Worm (Caenorhabditis elegans) whole organism, L4 larva: Measurements from ENCODE around the gene F21A3.11.

Experiments used
- F10B5.3 ChIP-seq: sonication (generic microtip); optimal IDR thresholded peaks from 2 replicates; lab custom pipeline; 2016; ENCODE audit warnings: mild to moderate bottlenecking, missing genetic modification characterization, missing compliant biosample characterization
- F44E2.7 ChIP-seq: fragments of 200-800 bp; sonication (Bioruptor generic); IDR thresholded peaks from 2 replicates; pipeline ENCODE4 v2.1.2; 2022; ENCODE audit warnings: missing genetic modification characterization, missing compliant biosample characterization
- R02D3.7 ChIP-seq: fragments of 150-350 bp; sonication (generic microtip); optimal IDR thresholded peaks from 3 replicates; lab custom pipeline; 2014; ENCODE audit warnings: missing biosample characterization, missing genetic modification characterization
- T20F7.1 ChIP-seq: fragments of 200-800 bp; sonication (Bioruptor generic); optimal IDR thresholded peaks from 2 replicates; lab custom pipeline; 2018; ENCODE audit warnings: mild to moderate bottlenecking, missing genetic modification characterization, missing compliant biosample characterization
- Y105C5A.15 ChIP-seq: fragments of 200-800 bp; sonication (Bioruptor generic); IDR thresholded peaks from 2 replicates; pipeline ENCODE4 v1.3.6; 2022; ENCODE audit warnings: missing genetic modification characterization, missing compliant biosample characterization
- Y48G9A.11 ChIP-seq: fragments of 200-800 bp; sonication (Bioruptor generic); IDR thresholded peaks from 2 replicates; pipeline ENCODE4 v1.3.6; 2022; ENCODE audit warnings: missing genetic modification reagents, missing genetic modification characterization, missing compliant biosample characterization
- Y75B8A.6 ChIP-seq: fragments of 200-800 bp; sonication (Bioruptor generic); IDR thresholded peaks from 2 replicates; pipeline ENCODE4 v1.3.6; 2022; ENCODE audit warnings: missing genetic modification reagents, missing genetic modification characterization, missing compliant biosample characterization
- aha-1 ChIP-seq: fragments of 150-350 bp; peaks from one replicate; lab custom pipeline; 2014; ENCODE audit warnings: missing biosample characterization, missing genetic modification characterization
- aly-2 ChIP-seq: sonication (generic microtip); optimal IDR thresholded peaks from 2 replicates; lab custom pipeline; 2018; ENCODE audit warnings: missing biosample characterization, missing genetic modification characterization
- ama-1 ChIP-seq: fragments of 150-350 bp; optimal IDR thresholded peaks from 2 replicates; lab custom pipeline; 2014; ENCODE audit warnings: inconsistent platforms, mixed read lengths
- dmd-6 ChIP-seq: fragments of 200-800 bp; sonication (Bioruptor generic); IDR thresholded peaks from 2 replicates; pipeline ENCODE4 v1.3.6; 2022; ENCODE audit warnings: missing genetic modification reagents, missing genetic modification characterization, missing compliant biosample characterization
- dmd-9 ChIP-seq: fragments of 200-800 bp; sonication (Bioruptor generic); IDR thresholded peaks from 2 replicates; pipeline ENCODE4 v1.3.6; 2022; ENCODE audit warnings: missing genetic modification reagents, missing genetic modification characterization, missing compliant biosample characterization
- dpl-1 ChIP-seq: fragments of 150-350 bp; optimal IDR thresholded peaks from 2 replicates; lab custom pipeline; 2014; ENCODE audit warnings: missing biosample characterization, missing genetic modification reagents, missing genetic modification characterization
- dve-1 ChIP-seq: sonication (generic microtip); optimal IDR thresholded peaks from 2 replicates; lab custom pipeline; 2017; ENCODE audit warnings: antibody characterized with exemption, mild to moderate bottlenecking, missing genetic modification characterization, missing compliant biosample characterization; ENCODE audit not compliant: insufficient read depth
- fkh-10 ChIP-seq: fragments of 150-350 bp; optimal IDR thresholded peaks from 2 replicates; lab custom pipeline; 2014; ENCODE audit warnings: missing biosample characterization, missing genetic modification reagents, missing genetic modification characterization
- hlh-30 ChIP-seq: sonication (generic microtip); optimal IDR thresholded peaks from 2 replicates; lab custom pipeline; 2017; ENCODE audit warnings: antibody characterized with exemption, mild to moderate bottlenecking, missing genetic modification characterization, missing compliant biosample characterization; ENCODE audit not compliant: insufficient read depth
- hmg-1.1 ChIP-seq: fragments of 200-800 bp; sonication (Bioruptor generic); IDR thresholded peaks from 2 replicates; pipeline ENCODE4 v1.3.6; 2022; ENCODE audit warnings: missing genetic modification reagents, missing genetic modification characterization, missing compliant biosample characterization
- lim-7 ChIP-seq: fragments of 200-800 bp; sonication (Bioruptor generic); IDR thresholded peaks from 2 replicates; pipeline ENCODE4 v1.3.6; 2022; ENCODE audit warnings: missing genetic modification characterization, missing compliant biosample characterization
- lin-13 ChIP-seq: fragments of 150-350 bp; optimal IDR thresholded peaks from 2 replicates; lab custom pipeline; 2014; ENCODE audit warnings: missing biosample characterization, missing genetic modification reagents, missing genetic modification characterization
- lin-38 ChIP-seq: fragments of 200-800 bp; sonication (Bioruptor generic); IDR thresholded peaks from 2 replicates; pipeline ENCODE4 v1.3.6; 2022; ENCODE audit warnings: missing genetic modification reagents, missing genetic modification characterization, missing compliant biosample characterization
- lir-3 ChIP-seq: sonication (generic microtip); optimal IDR thresholded peaks from 2 replicates; lab custom pipeline; 2016; ENCODE audit warnings: mild to moderate bottlenecking, missing genetic modification characterization, missing compliant biosample characterization
- lsy-2 ChIP-seq, 2 experiments: fragments of 150-350 bp in 1 of 2; sonication (generic microtip) in 1 of 2; optimal IDR thresholded peaks; 2 replicates each; lab custom pipeline; 2014 to 2017; ENCODE audit warnings: missing biosample characterization in 2 of 2, missing genetic modification characterization in 2 of 2
- madf-5 ChIP-seq, 2 experiments: fragments of 200-800 bp; sonication (Bioruptor generic); IDR thresholded peaks; 2 replicates each; pipeline ENCODE4 v1.3.6; 2022; ENCODE audit warnings: missing compliant biosample characterization in 2 of 2, missing genetic modification characterization in 2 of 2
- mdl-1 ChIP-seq, 2 experiments: fragments of 150-350 bp in 1 of 2; sonication (generic microtip) in 1 of 2; optimal IDR thresholded peaks; 2 replicates each; lab custom pipeline; 2014 to 2017; ENCODE audit warnings: missing biosample characterization in 2 of 2, missing genetic modification characterization in 2 of 2
- mdt-29 ChIP-seq: fragments of 200-800 bp; sonication (Bioruptor generic); IDR thresholded peaks from 2 replicates; pipeline ENCODE4 v1.3.6; 2022; ENCODE audit warnings: missing genetic modification reagents, missing genetic modification characterization, missing compliant biosample characterization
- mep-1 ChIP-seq: fragments of 150-350 bp; sonication (generic microtip); optimal IDR thresholded peaks from 3 replicates; lab custom pipeline; 2014; ENCODE audit warnings: missing biosample characterization, missing genetic modification characterization
- mes-2 ChIP-seq: sonication (generic microtip); optimal IDR thresholded peaks from 2 replicates; lab custom pipeline; 2016; ENCODE audit warnings: missing genotype, mild to moderate bottlenecking, missing genetic modification characterization, missing compliant biosample characterization; ENCODE audit not compliant: poor library complexity, severe bottlenecking
- nhr-10 ChIP-seq: fragments of 150-350 bp; optimal IDR thresholded peaks from 2 replicates; lab custom pipeline; 2014; ENCODE audit warnings: missing biosample characterization, missing genetic modification characterization
- nhr-102 ChIP-seq: sonication (generic microtip); optimal IDR thresholded peaks from 2 replicates; lab custom pipeline; 2016; ENCODE audit warnings: mild to moderate bottlenecking, missing genetic modification characterization, moderate library complexity, missing compliant biosample characterization
- nhr-28 ChIP-seq: fragments of 150-350 bp; optimal IDR thresholded peaks from 2 replicates; lab custom pipeline; 2014; ENCODE audit warnings: missing biosample characterization, missing genetic modification characterization
- nhr-6 ChIP-seq: fragments of 150-350 bp; optimal IDR thresholded peaks from 2 replicates; lab custom pipeline; 2014; ENCODE audit warnings: missing biosample characterization, missing genetic modification characterization
- nhr-76 ChIP-seq: fragments of 150-350 bp; optimal IDR thresholded peaks from 2 replicates; lab custom pipeline; 2014; ENCODE audit warnings: missing biosample characterization, missing genetic modification characterization
- nhr-77 ChIP-seq: fragments of 150-350 bp; optimal IDR thresholded peaks from 2 replicates; lab custom pipeline; 2014; ENCODE audit warnings: missing biosample characterization, missing genetic modification characterization
- pqm-1 ChIP-seq: sonication (generic microtip); optimal IDR thresholded peaks from 2 replicates; lab custom pipeline; 2017; ENCODE audit warnings: missing biosample characterization, missing genetic modification characterization
- snpc-4 ChIP-seq: fragments of 150-350 bp; optimal IDR thresholded peaks from 2 replicates; lab custom pipeline; 2014; ENCODE audit warnings: missing biosample characterization, missing genetic modification characterization
- spr-1 ChIP-seq: sonication (generic microtip); optimal IDR thresholded peaks from 2 replicates; lab custom pipeline; 2016; ENCODE audit warnings: mild to moderate bottlenecking, missing genetic modification characterization, missing compliant biosample characterization
- spr-3 ChIP-seq: fragments of 200-800 bp; sonication (Bioruptor generic); optimal IDR thresholded peaks from 2 replicates; lab custom pipeline; 2018; ENCODE audit warnings: mild to moderate bottlenecking, missing genetic modification characterization, missing compliant biosample characterization
- unc-130 ChIP-seq: sonication (generic microtip); optimal IDR thresholded peaks from 2 replicates; lab custom pipeline; 2016; ENCODE audit warnings: missing genetic modification reagents, missing genetic modification characterization, missing compliant biosample characterization
- unc-62 ChIP-seq, 3 experiments: fragments of 150-350 bp in 1 of 3; sonication (generic microtip); optimal IDR thresholded peaks in 2 of 3; peaks in 1 of 3; 1 replicate in 1 of 3; 2 replicates in 2 of 3; lab custom pipeline; 2014 to 2017; ENCODE audit warnings: missing biosample characterization in 3 of 3, missing genetic modification characterization in 3 of 3, missing genetic modification reagents in 3 of 3, missing genotype in 1 of 3

The F21A3.11 gene

ce11 chrV:15578386-15578785 lies 45.4 kb upstream of the F21A3.11 start, which contains the start of gene F28F8.9 (continued):
- TF ChIP-seq lin-38 (peak; percentile 11; the same call in 1 of the 2 replicates), mdl-1 (tag; optimal IDR thresholded peaks at IDR 0.05; lab: Kevin White, UChicago) (no peak), unc-62 (GFP tag; optimal IDR thresholded peaks at IDR 0.05 in 1 of 2; lab: Kevin White, UChicago) (peak in 1 of 2 experiments; percentile 77), unc-62 (tag; optimal IDR thresholded peaks at IDR 0.05; lab: Kevin White, UChicago) (no peak), dmd-9 (no peak), aly-2 (no peak), hmg-1.1 (no peak), aha-1 (tag; lab: Kevin White, UChicago) (no peak), spr-3 (GFP tag; lab: Kevin White, UChicago) (no peak), F10B5.3 (no peak), lim-7 (GFP tag; lab: Robert Waterston, UW) (no peak), F44E2.7 (GFP tag; lab: Robert Waterston, UW) (no peak), snpc-4 (tag; lab: Kevin White, UChicago) (no peak), hlh-30 (peak; percentile 30), nhr-77 (tag; lab: Kevin White, UChicago) (no peak), madf-5 (GFP tag; IDR thresholded peaks at IDR 0.05; lab: Robert Waterston, UW) (no peak), nhr-76 (tag; lab: Kevin White, UChicago) (no peak)
- TF ChIP-seq, all 104 proteins: peak for 9

- TF ChIP-seq hlh-30 (peak; percentile 4), pqm-1 (tag; lab: Kevin White, UChicago) (no peak), Y75B8A.6 (GFP tag; lab: Robert Waterston, UW) (no peak), Y48G9A.11 (GFP tag; lab: Robert Waterston, UW) (peak; percentile 37; the same call in 1 of the 2 replicates), nhr-6 (tag; lab: Kevin White, UChicago) (no peak), mdt-29 (GFP tag; lab: Robert Waterston, UW) (no peak)
These were observed 44.4 kb upstream of the F21A3.11 start, which contains the start of gene atx-3 for ce11 chrV:15577395-15577896. TSS of gene atx-3 (minus strand) at chrV:15577445.

- TF ChIP-seq Y105C5A.15 = no peak
- 0 out of 2 replicates have a peak, but pooled peaks have one; percentile 33 for TF ChIP-seq lin-38
These were observed 42.3 kb upstream of the F21A3.11 start, which contains the start of gene mdt-28 for ce11 chrV:15575305-15575704. TSS of gene mdt-28 (minus strand) at chrV:15575405.

ce11 chrV:15572613-15573012 lies 39.6 kb upstream of the F21A3.11 start, which contains the start of gene fbxa-94:
TSS of gene fbxa-94 (plus strand) at chrV:15572913.
- TF ChIP-seq lin-13 (GFP tag; lab: Kevin White, UChicago) = no peak
- TF ChIP-seq nhr-102 (tag; lab: Kevin White, UChicago) = no peak
- no peak for TF ChIP-seq unc-130 (GFP tag; lab: Kevin White, UChicago)
- no peak for TF ChIP-seq nhr-6 (tag; lab: Kevin White, UChicago)
- TF ChIP-seq ama-1 (lab: Kevin White, UChicago) = no peak
- no peak for TF ChIP-seq lsy-2 (tag; optimal IDR thresholded peaks at IDR 0.05; lab: Kevin White, UChicago)

DNA sequence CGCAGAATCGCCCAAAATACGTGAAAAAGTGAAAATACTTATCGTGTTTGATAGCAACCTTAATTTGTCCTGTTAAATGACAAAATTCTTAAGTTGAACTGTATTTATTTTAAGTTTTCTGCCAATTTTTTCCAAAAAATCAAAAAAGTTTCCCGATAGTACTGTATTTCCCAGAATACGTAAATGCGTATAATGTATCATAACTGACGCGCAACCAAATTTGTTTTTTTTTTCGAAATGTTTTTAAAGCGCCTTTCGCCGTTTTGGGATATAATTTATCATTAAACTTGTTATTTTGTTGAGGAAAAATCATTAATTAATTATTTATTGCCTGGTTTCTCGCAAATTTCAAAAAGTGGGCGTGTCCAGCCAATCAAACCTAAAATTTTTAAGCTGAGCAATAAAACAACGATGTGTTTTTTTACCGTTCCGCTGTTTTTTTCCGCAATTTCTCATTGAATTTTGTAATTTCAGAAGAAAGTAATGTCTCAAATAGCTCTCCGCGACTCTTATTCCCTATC lies 38.1 kb upstream of the F21A3.11 start, which contains the start of gene fbxa-95:
Gene fbxa-95 (plus strand): TSS at position 471 of the 521 bp plus-strand sequence.
- TF ChIP-seq dmd-6 (no peak), Y48G9A.11 (GFP tag; lab: Robert Waterston, UW) (0 out of 2 replicates have a peak, but pooled peaks have one; percentile 11), aha-1 (tag; lab: Kevin White, UChicago) (peak; percentile 55)

DNA sequence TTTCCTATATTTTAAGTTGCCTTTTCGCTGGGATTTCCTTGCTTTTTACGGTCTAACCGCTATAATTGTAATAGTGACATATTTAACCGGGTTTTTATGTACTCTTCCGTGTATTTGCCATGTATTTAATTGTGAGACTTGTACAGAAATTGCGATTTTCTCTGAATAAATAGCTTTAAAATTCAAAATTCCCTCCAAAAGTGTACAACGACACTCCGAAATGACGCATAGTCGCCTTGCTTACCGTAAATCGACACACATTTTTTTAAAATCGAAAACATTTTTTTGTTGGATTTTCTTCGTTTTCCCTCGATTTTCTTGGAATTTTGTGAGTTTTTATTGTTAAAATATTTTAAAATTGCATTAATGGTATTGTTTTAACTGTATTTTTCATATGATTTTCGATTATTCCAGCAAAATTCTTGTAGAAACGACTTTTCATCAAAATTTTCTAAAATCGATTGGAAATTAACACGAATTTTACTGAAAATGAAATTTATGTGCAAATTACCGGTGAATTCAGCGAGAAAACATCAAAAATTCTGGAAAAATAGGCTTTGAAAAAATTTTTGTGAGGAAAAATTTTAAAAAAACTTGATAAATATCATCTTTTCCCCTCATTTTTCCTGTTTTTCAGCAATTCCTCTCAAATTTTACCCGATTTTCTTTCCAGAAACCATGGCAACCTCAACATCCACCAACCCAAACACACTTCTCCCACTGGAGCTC lies 36.9 kb upstream of the F21A3.11 start, which contains the start of gene lsm-5:
Gene lsm-5 (plus strand): TSS at position 679 of the 729 bp plus-strand sequence.
- TF ChIP-seq hlh-30 = peak; percentile 46
- TF ChIP-seq mep-1 (tag; lab: Kevin White, UChicago) = peak; percentile 70
- no peak for TF ChIP-seq spr-1
- peak; percentile 11 for TF ChIP-seq dve-1 (tag; lab: Kevin White, UChicago)
- peak; percentile 37 to 73 for TF ChIP-seq lsy-2 (tag; optimal IDR thresholded peaks at IDR 0.05; lab: Kevin White, UChicago)
- TF ChIP-seq dpl-1 (GFP tag; lab: Kevin White, UChicago) = peak; percentile 93
- TF ChIP-seq fkh-10 (GFP tag; lab: Kevin White, UChicago) = no peak
- TF ChIP-seq nhr-28 (tag; lab: Kevin White, UChicago) = peak; percentile 33
- TF ChIP-seq nhr-10 (tag; lab: Kevin White, UChicago) = peak; percentile 85
- peak; percentile 96 for TF ChIP-seq T20F7.1
- TF ChIP-seq lir-3 (tag; lab: Kevin White, UChicago) = no peak
- TF ChIP-seq mes-2 (tag; lab: Kevin White, UChicago) = peak; percentile 75
- TF ChIP-seq R02D3.7 (tag; lab: Kevin White, UChicago) = peak; percentile 80
- peak; percentile 93 for TF ChIP-seq Y48G9A.11 (GFP tag; lab: Robert Waterston, UW)
